Worm (Caenorhabditis elegans) whole organism, mixed stage, embryonic: Measurements from ENCODE around the gene R04B3.1.

Experiments used
- drap-1 ChIP-seq: fragments of 200-800 bp; sonication (Bioruptor generic); optimal IDR thresholded peaks from 3 replicates; lab custom pipeline; 2018; ENCODE audit warnings: mild to moderate bottlenecking, missing genetic modification characterization, missing compliant biosample characterization
- unc-62 ChIP-seq: fragments of 150-350 bp; optimal IDR thresholded peaks from 2 replicates; lab custom pipeline; 2014; ENCODE audit warnings: missing biosample characterization, missing genetic modification reagents, missing genetic modification characterization

ce11 chrX:2443304-2443703, 27.9 kb downstream of the R04B3.1 start, which contains the start of gene T07D1.3:
- no peak for TF ChIP-seq drap-1
- no peak for TF ChIP-seq unc-62 (GFP tag; lab: Kevin White, UChicago)
